Fruit fly (Drosophila melanogaster) whole organism, larva: ENCODE measurements around the gene CG17118.

ENCODE experiments used
- noc ChIP-seq: fragments of 200-800 bp; sonication (Bioruptor generic); optimal IDR thresholded peaks from 3 replicates; lab custom pipeline; 2019; ENCODE audit warnings: missing biosample characterization, mild to moderate bottlenecking, missing genetic modification characterization, moderate library complexity

The CG17118 gene

dm6 chr2L:10729955-10730354 is at the start of gene CG17118:
TSS of gene CG17118 (plus strand) at chr2L:10730255.
- no peak for TF ChIP-seq noc (tag; lab: Kevin White, UChicago)

- TF ChIP-seq noc (tag; lab: Kevin White, UChicago): no peak
Measured at dm6 chr2L:10680584-10681080, 49.4 kb upstream of the CG17118 start, which contains the start of gene CG17105. TSS of gene CG17105 (plus strand) at chr2L:10681030.

dm6 chr2L:10681602-10682001 is 48.5 kb upstream of the CG17118 start, which contains the start of gene CG17107:
TSS of gene CG17107 (plus strand) at chr2L:10681902.
- TF ChIP-seq noc (tag; lab: Kevin White, UChicago): no peak

- TF ChIP-seq noc (tag; lab: Kevin White, UChicago): no peak
Measured at dm6 chr2L:10682197-10682596, 47.9 kb upstream of the CG17118 start.

- TF ChIP-seq noc (tag; lab: Kevin White, UChicago): peak; percentile 58
Measured at dm6 chr2L:10682912-10683311, 47.1 kb upstream of the CG17118 start.

dm6 chr2L:10684309-10684708 is 45.7 kb upstream of the CG17118 start, which contains the start of gene CG7299:
TSS of gene CG7299 (minus strand) at chr2L:10684409.
- no peak for TF ChIP-seq noc (tag; lab: Kevin White, UChicago)

- no peak for TF ChIP-seq noc (tag; lab: Kevin White, UChicago)
Measured at dm6 chr2L:10685666-10686065, 44.4 kb upstream of the CG17118 start.

dm6 chr2L:10687009-10687793 is 42.9 kb upstream of the CG17118 start, which contains the start of gene CG7296:
TSS of gene CG7296 (minus strand) at chr2L:10687066.
- no peak for TF ChIP-seq noc (tag; lab: Kevin White, UChicago)

- TF ChIP-seq noc (tag; lab: Kevin White, UChicago): no peak
Measured at dm6 chr2L:10687794-10688185, 42.3 kb upstream of the CG17118 start.

- no peak for TF ChIP-seq noc (tag; lab: Kevin White, UChicago)
Measured at dm6 chr2L:10688764-10689163, 41.3 kb upstream of the CG17118 start.

- TF ChIP-seq noc (tag; lab: Kevin White, UChicago): no peak
Measured at dm6 chr2L:10689221-10690034, 40.6 kb upstream of the CG17118 start, which contains the start of gene CG7294. TSS of gene CG7294 (minus strand) at chr2L:10689271.

dm6 chr2L:10693018-10693417 is 37.0 kb upstream of the CG17118 start:
- no peak for TF ChIP-seq noc (tag; lab: Kevin White, UChicago)

dm6 chr2L:10694053-10694618 is 35.9 kb upstream of the CG17118 start, which contains the start of gene CG17108:
TSS of gene CG17108 (minus strand) at chr2L:10694103.
- TF ChIP-seq noc (tag; lab: Kevin White, UChicago): no peak

- TF ChIP-seq noc (tag; lab: Kevin White, UChicago): peak; percentile 80
Measured at dm6 chr2L:10697992-10698391, 32.1 kb upstream of the CG17118 start, which contains the start of gene CG7300. TSS of gene CG7300 (minus strand) at chr2L:10698043.

- no peak for TF ChIP-seq noc (tag; lab: Kevin White, UChicago)
Measured at dm6 chr2L:10701499-10702062, 28.5 kb upstream of the CG17118 start, which contains the start of gene Lip1. TSS of gene Lip1 (minus strand) at chr2L:10701544.
